Worm (Caenorhabditis elegans): ENCODE results near the gene Y54G2A.11.

Gene Y54G2A.11

ce11 chrIV:2771692-2772091, at the start of gene Y54G2A.11:
TSS of gene Y54G2A.11 (minus strand) at chrIV:2771792.
- TF ChIP-seq pha-2 (tag; optimal IDR thresholded peaks at IDR 0.05) (no peak), lin-11 (tag; optimal IDR thresholded peaks at IDR 0.05) (no peak), syd-9 (tag; optimal IDR thresholded peaks at IDR 0.05) (no peak), tbx-2 (tag; optimal IDR thresholded peaks at IDR 0.05) (no peak), elt-4 (tag; optimal IDR thresholded peaks at IDR 0.05) (no peak)

- TF ChIP-seq Y22D7AL.16 (tag; optimal IDR thresholded peaks at IDR 0.05) (no peak), unc-86 (tag; optimal IDR thresholded peaks at IDR 0.05) (no peak), hlh-30 (tag; optimal IDR thresholded peaks at IDR 0.05; ENCODE audit: insufficient read depth) (no peak), dmd-4 (tag; optimal IDR thresholded peaks at IDR 0.05; ENCODE audit: borderline replicate concordance) (no peak), ref-2 (tag; optimal IDR thresholded peaks at IDR 0.05) (no peak), mec-3 (tag; optimal IDR thresholded peaks at IDR 0.05; ENCODE audit: borderline replicate concordance) (no peak), syd-9 (tag; optimal IDR thresholded peaks at IDR 0.05) (no peak), ceh-31 (tag; optimal IDR thresholded peaks at IDR 0.05) (no peak), ahr-1 (tag; optimal IDR thresholded peaks at IDR 0.05) (no peak)
Observed at ce11 chrIV:2820408-2820807, 48.8 kb upstream of the Y54G2A.11 start, which contains the start of gene Y54G2A.37. TSS of gene Y54G2A.37 (plus strand) at chrIV:2820708.

- TF ChIP-seq gmeb-2 (tag; optimal IDR thresholded peaks at IDR 0.05), result no peak
- TF ChIP-seq Y22D7AL.16 (tag; optimal IDR thresholded peaks at IDR 0.05), result no peak
- TF ChIP-seq ceh-48 (tag; optimal IDR thresholded peaks at IDR 0.05), result no peak
- no peak for TF ChIP-seq hlh-6 (tag; optimal IDR thresholded peaks at IDR 0.05)
- TF ChIP-seq fax-1 (tag; optimal IDR thresholded peaks at IDR 0.05), result no peak
- TF ChIP-seq F13H6.1 (tag; optimal IDR thresholded peaks at IDR 0.05), result no peak
- TF ChIP-seq hlh-13 (GFP tag; optimal IDR thresholded peaks at IDR 0.05), result no peak
- no peak for TF ChIP-seq C08G9.2 (tag; optimal IDR thresholded peaks at IDR 0.05)
- TF ChIP-seq pax-1 (tag; optimal IDR thresholded peaks at IDR 0.05), result no peak
Observed at ce11 chrIV:2819633-2820032, 48.0 kb upstream of the Y54G2A.11 start, which contains the start of gene Y54G2A.13. TSS of gene Y54G2A.13 (minus strand) at chrIV:2819733.

- TF ChIP-seq unc-42 (tag; optimal IDR thresholded peaks at IDR 0.05) (no peak), ceh-18 (tag; optimal IDR thresholded peaks at IDR 0.05) (no peak), pha-4 (tag; optimal IDR thresholded peaks at IDR 0.05) (no peak), pqm-1 (tag; optimal IDR thresholded peaks at IDR 0.05) (no peak), odd-2 (tag; optimal IDR thresholded peaks at IDR 0.05) (no peak), nhr-232 (tag; optimal IDR thresholded peaks at IDR 0.05) (no peak), sdc-2 (tag; optimal IDR thresholded peaks at IDR 0.05) (no peak), unc-3 (GFP tag; conservative IDR thresholded peaks at IDR 0.05) (no peak), unc-3 (tag; optimal IDR thresholded peaks at IDR 0.05) (no peak), elt-4 (tag; optimal IDR thresholded peaks at IDR 0.05) (no peak), ceh-6 (GFP tag; optimal IDR thresholded peaks at IDR 0.05) (no peak), Y22D7AL.16 (tag; optimal IDR thresholded peaks at IDR 0.05) (no peak), lim-6 (tag; optimal IDR thresholded peaks at IDR 0.05) (no peak)
Observed at ce11 chrIV:2817038-2817437, 45.4 kb upstream of the Y54G2A.11 start.

ce11 chrIV:2809208-2809607, 37.6 kb upstream of the Y54G2A.11 start, which contains the start of gene Y54G2A.76:
TSS of gene Y54G2A.76 (plus strand) at chrIV:2809410.
- TF ChIP-seq tbx-7 (tag; optimal IDR thresholded peaks at IDR 0.05) (no peak), ceh-19 (GFP tag; optimal IDR thresholded peaks at IDR 0.05) (no peak), ceh-6 (GFP tag; optimal IDR thresholded peaks at IDR 0.05) (no peak), lim-6 (tag; optimal IDR thresholded peaks at IDR 0.05) (no peak), ztf-16 (tag; optimal IDR thresholded peaks at IDR 0.05) (no peak), ceh-31 (tag; optimal IDR thresholded peaks at IDR 0.05) (no peak), F13H6.1 (tag; optimal IDR thresholded peaks at IDR 0.05) (no peak), ref-2 (tag; optimal IDR thresholded peaks at IDR 0.05) (no peak), ceh-30 (tag; optimal IDR thresholded peaks at IDR 0.05) (no peak), ceh-22 (tag; optimal IDR thresholded peaks at IDR 0.05) (no peak)
